Worm (Caenorhabditis elegans): Measurements from ENCODE around the gene chat-1.

Gene chat-1

DNA sequence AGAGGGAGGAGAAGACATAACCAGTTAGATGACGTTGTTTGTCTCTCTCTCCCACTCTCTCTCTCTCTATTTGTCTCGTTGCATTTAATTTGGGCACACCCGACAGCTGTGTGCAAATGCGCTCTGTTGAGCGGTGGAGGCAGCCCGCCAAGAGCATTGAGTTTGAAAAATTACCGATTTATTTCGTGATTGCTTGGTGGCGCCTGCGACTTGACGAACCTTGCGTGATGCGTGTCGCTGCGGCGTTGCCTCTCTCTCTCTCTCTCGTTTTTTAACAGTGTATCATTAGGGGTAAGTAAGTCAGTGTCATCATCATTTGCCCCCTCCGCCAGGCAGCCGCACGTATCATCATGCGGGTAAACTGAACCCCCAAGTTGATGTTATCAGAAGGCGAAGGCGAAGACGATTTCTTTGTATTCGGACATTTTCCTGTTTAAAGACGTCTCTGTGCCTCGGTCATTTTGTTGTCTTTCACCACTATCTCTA, 41.0 kb upstream of the chat-1 start (continued):
- no peak for TF ChIP-seq cebp-2 (GFP tag; IDR thresholded peaks at IDR 0.05)
- 0 out of 2 replicates have a peak, but pooled peaks have one; percentile 8 for TF ChIP-seq egrh-3 (GFP tag; IDR thresholded peaks at IDR 0.05)
- TF ChIP-seq gei-17 (GFP tag; optimal IDR thresholded peaks at IDR 0.05): no peak
- TF ChIP-seq zim-3 (tag; optimal IDR thresholded peaks at IDR 0.05): no peak
- no peak for TF ChIP-seq ceh-91 (GFP tag; IDR thresholded peaks at IDR 0.05)
- no peak for TF ChIP-seq hrde-1 (tag; optimal IDR thresholded peaks at IDR 0.05; ENCODE audit: borderline replicate concordance)
- TF ChIP-seq ceh-58 (GFP tag; IDR thresholded peaks at IDR 0.05): no peak
- TF ChIP-seq ekl-4 (GFP tag; IDR thresholded peaks at IDR 0.05): no peak
- no peak for TF ChIP-seq F23B12.7 (tag; optimal IDR thresholded peaks at IDR 0.05; ENCODE audit: insufficient read depth)
- TF ChIP-seq pha-4 (tag; optimal IDR thresholded peaks at IDR 0.05): no peak
- no peak for TF ChIP-seq athp-1 (tag; optimal IDR thresholded peaks at IDR 0.05)
- TF ChIP-seq ztf-3 (GFP tag; optimal IDR thresholded peaks at IDR 0.05): no peak
- no peak for TF ChIP-seq T07F8.4 (tag; optimal IDR thresholded peaks at IDR 0.05)
- no peak for TF ChIP-seq egl-44 (GFP tag; IDR thresholded peaks at IDR 0.05)
- no peak for TF ChIP-seq snpc-3.4 (tag; optimal IDR thresholded peaks at IDR 0.05)
- peak; percentile 79 for TF ChIP-seq attf-5 (GFP tag; optimal IDR thresholded peaks at IDR 0.05)
- no peak for TF ChIP-seq unc-130 (GFP tag; optimal IDR thresholded peaks at IDR 0.05)
- TF ChIP-seq ztf-26 (tag; optimal IDR thresholded peaks at IDR 0.05): no peak
- no peak for TF ChIP-seq fkh-3 (tag; optimal IDR thresholded peaks at IDR 0.05)
- TF ChIP-seq snpc-4 (GFP tag; optimal IDR thresholded peaks at IDR 0.05): no peak
- TF ChIP-seq snpc-4 (tag; optimal IDR thresholded peaks at IDR 0.05): peak in 2 of 4 experiments; percentile 3 to 55
- no peak for TF ChIP-seq mes-4 (tag; optimal IDR thresholded peaks at IDR 0.05)
- no peak for TF ChIP-seq ztf-25 (GFP tag; IDR thresholded peaks at IDR 0.05)
- TF ChIP-seq lir-1 (GFP tag; conservative IDR thresholded peaks at IDR 0.05): no peak
- no peak for TF ChIP-seq lsl-1 (GFP tag; optimal IDR thresholded peaks at IDR 0.05)
- TF ChIP-seq let-526 (GFP tag; IDR thresholded peaks at IDR 0.05): no peak
- no peak for TF ChIP-seq attf-6 (GFP tag; IDR thresholded peaks at IDR 0.05)
- no peak for TF ChIP-seq xnd-1 (tag; optimal IDR thresholded peaks at IDR 0.05)
- TF ChIP-seq sdz-38 (tag; optimal IDR thresholded peaks at IDR 0.05): no peak
- no peak for TF ChIP-seq snpc-1.3 (tag; optimal IDR thresholded peaks at IDR 0.05; ENCODE audit: insufficient read depth)
- TF ChIP-seq ccch-3 (GFP tag; optimal IDR thresholded peaks at IDR 0.05): no peak
- no peak for TF ChIP-seq aptf-2 (GFP tag; conservative IDR thresholded peaks at IDR 0.05)
- no peak for TF ChIP-seq F49E8.2 (tag; optimal IDR thresholded peaks at IDR 0.05; ENCODE audit: insufficient read depth)
- no peak for TF ChIP-seq tbx-9 (tag; optimal IDR thresholded peaks at IDR 0.05; ENCODE audit: borderline replicate concordance)
- no peak for TF ChIP-seq F55B11.4 (tag; optimal IDR thresholded peaks at IDR 0.05; ENCODE audit: borderline replicate concordance, insufficient read depth)
- no peak for TF ChIP-seq lsy-27 (tag; optimal IDR thresholded peaks at IDR 0.05; ENCODE audit: borderline replicate concordance, insufficient read depth)
- TF ChIP-seq nhr-179 (tag; optimal IDR thresholded peaks at IDR 0.05): no peak
- TF ChIP-seq snpc-1.1 (tag; optimal IDR thresholded peaks at IDR 0.05; ENCODE audit: insufficient read depth): no peak
- TF ChIP-seq Y53G8AR.9 (GFP tag; conservative IDR thresholded peaks at IDR 0.05): no peak; the same call in 1 of the 2 replicates
- no peak for TF ChIP-seq F57C9.4 (tag; optimal IDR thresholded peaks at IDR 0.05)
- TF ChIP-seq rcor-1 (GFP tag; IDR thresholded peaks at IDR 0.05): peak; percentile 36; the same call in 1 of the 2 replicates
- no peak for TF ChIP-seq madf-6 (GFP tag; IDR thresholded peaks at IDR 0.05)
- no peak for TF ChIP-seq bed-2 (GFP tag; IDR thresholded peaks at IDR 0.05)
- peak; percentile 33; the same call in 1 of the 2 replicates for TF ChIP-seq K11D2.4 (GFP tag; IDR thresholded peaks at IDR 0.05)
- TF ChIP-seq Y56A3A.18 (GFP tag; IDR thresholded peaks at IDR 0.05): 0 out of 2 replicates have a peak, but pooled peaks have one; percentile 15
- no peak for TF ChIP-seq hmg-20 (GFP tag; IDR thresholded peaks at IDR 0.05)
- no peak for TF ChIP-seq hsf-1 (GFP tag; IDR thresholded peaks at IDR 0.05)
- no peak for TF ChIP-seq T26A5.8 (tag; optimal IDR thresholded peaks at IDR 0.05)

Measured in whole organism, young adult.